Fruit fly (Drosophila melanogaster): ENCODE measurements around the gene Mtch.

Gene Mtch

DNA sequence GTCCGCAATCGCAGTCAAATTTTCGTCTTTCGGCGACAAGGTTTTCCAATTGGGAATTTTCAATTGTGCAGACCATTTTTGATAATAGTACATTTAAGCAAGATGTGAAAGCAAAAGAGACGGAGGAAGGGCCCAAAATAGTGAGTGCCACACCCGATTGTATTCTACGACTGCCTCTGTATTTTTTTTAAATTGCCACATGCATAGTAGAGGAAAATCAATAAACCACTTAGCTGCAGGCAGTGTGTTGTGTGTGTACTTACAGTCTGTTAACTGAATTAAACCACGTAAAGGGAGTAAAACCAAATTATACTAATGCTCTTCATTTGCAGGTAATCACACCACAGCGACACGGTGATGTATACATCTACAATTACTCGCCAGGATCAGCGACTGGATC is 12.7 kb upstream of the Mtch start:
- TF ChIP-seq fd96Ca (GFP tag; IDR thresholded peaks at IDR 0.05) (no peak), EcR (GFP tag; optimal IDR thresholded peaks at IDR 0.05) (no peak), CG13204 (GFP tag; optimal IDR thresholded peaks at IDR 0.05) (no peak), Pif1B (GFP tag; optimal IDR thresholded peaks at IDR 0.05) (no peak), CG14655 (GFP tag; optimal IDR thresholded peaks at IDR 0.05) (no peak), Pif1A (GFP tag; optimal IDR thresholded peaks at IDR 0.05) (no peak), CG9948 (tag; optimal IDR thresholded peaks at IDR 0.05) (no peak), Ets98B (GFP tag; IDR thresholded peaks at IDR 0.05) (no peak), CG32121 (GFP tag; IDR thresholded peaks at IDR 0.05) (no peak), rn (GFP tag; IDR thresholded peaks at IDR 0.05) (no peak), CG15710 (tag; optimal IDR thresholded peaks at IDR 0.05) (no peak), Snoo (tag; optimal IDR thresholded peaks at IDR 0.05) (no peak), gl (tag; optimal IDR thresholded peaks at IDR 0.05) (no peak), CG8159 (tag; optimal IDR thresholded peaks at IDR 0.05) (no peak), CG17806 (tag; optimal IDR thresholded peaks at IDR 0.05) (no peak), CG8301 (tag; optimal IDR thresholded peaks at IDR 0.05) (no peak), CG4496 (GFP tag; IDR thresholded peaks at IDR 0.05) (no peak)

DNA sequence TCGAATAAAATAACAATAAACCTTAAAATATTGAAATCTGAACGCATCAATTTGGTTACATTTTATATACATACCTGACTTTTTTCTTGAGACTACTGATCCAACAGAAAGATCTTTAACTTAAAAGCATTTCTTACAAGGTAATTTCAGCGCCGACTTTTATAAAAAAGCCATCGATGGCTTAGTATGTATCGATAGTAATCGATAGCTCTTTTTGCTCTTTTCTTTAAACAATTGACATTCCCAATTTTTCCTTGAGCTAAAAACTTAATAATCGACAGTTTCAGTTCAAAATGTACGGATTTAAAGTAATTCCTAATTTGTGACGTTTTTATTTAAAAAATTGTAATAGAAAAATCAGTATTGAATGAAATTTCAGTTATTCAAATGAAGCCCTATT is 9.9 kb upstream of the Mtch start:
- no peak for TF ChIP-seq EcR (GFP tag; optimal IDR thresholded peaks at IDR 0.05)
- TF ChIP-seq CG17806 (tag; optimal IDR thresholded peaks at IDR 0.05): no peak
- no peak for TF ChIP-seq CG4496 (GFP tag; IDR thresholded peaks at IDR 0.05)
- no peak for TF ChIP-seq gl (tag; optimal IDR thresholded peaks at IDR 0.05)
- no peak for TF ChIP-seq Ets98B (GFP tag; IDR thresholded peaks at IDR 0.05)
- no peak for TF ChIP-seq CG15710 (tag; optimal IDR thresholded peaks at IDR 0.05)
- no peak for TF ChIP-seq Pif1B (GFP tag; optimal IDR thresholded peaks at IDR 0.05)
- TF ChIP-seq Snoo (tag; optimal IDR thresholded peaks at IDR 0.05): no peak
- TF ChIP-seq CG34367 (tag; optimal IDR thresholded peaks at IDR 0.05): no peak
- TF ChIP-seq CG8301 (tag; optimal IDR thresholded peaks at IDR 0.05): no peak
- TF ChIP-seq CG8159 (tag; optimal IDR thresholded peaks at IDR 0.05): no peak
- no peak for TF ChIP-seq D1 (tag; optimal IDR thresholded peaks at IDR 0.05)
- TF ChIP-seq fd96Ca (GFP tag; IDR thresholded peaks at IDR 0.05): no peak
- TF ChIP-seq CG12605 (GFP tag; IDR thresholded peaks at IDR 0.05): no peak
- TF ChIP-seq Pif1A (GFP tag; optimal IDR thresholded peaks at IDR 0.05): no peak

DNA sequence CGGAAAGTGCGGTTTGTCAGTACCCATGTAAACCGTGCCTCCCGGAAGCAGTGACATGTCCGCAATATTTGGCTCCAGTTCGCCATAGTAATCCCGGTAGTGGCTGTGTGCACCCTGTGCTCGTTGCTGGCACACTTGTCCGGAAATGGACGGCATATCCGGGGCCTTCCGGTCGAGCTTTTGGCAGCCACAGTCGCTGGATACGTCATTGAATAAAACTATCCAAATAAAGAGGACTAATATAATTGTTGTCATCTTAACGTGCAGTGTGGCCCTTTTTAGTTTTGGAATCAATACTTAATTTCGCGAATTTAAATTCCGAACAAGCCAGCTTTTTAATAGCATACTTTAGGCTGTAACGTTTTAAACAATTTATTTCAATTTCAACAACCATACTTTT is 8.5 kb upstream of the Mtch start, which contains the start of gene CG7049:
Gene CG7049, minus strand, starts transcription at position 280 of the 400 bp plus-strand sequence.
- TF ChIP-seq CG34367 (tag; optimal IDR thresholded peaks at IDR 0.05): no peak
- no peak for TF ChIP-seq CG13204 (GFP tag; optimal IDR thresholded peaks at IDR 0.05)
- TF ChIP-seq D1 (tag; optimal IDR thresholded peaks at IDR 0.05): no peak
- no peak for TF ChIP-seq EcR (GFP tag; optimal IDR thresholded peaks at IDR 0.05)
- no peak for TF ChIP-seq Ets98B (GFP tag; IDR thresholded peaks at IDR 0.05)

DNA sequence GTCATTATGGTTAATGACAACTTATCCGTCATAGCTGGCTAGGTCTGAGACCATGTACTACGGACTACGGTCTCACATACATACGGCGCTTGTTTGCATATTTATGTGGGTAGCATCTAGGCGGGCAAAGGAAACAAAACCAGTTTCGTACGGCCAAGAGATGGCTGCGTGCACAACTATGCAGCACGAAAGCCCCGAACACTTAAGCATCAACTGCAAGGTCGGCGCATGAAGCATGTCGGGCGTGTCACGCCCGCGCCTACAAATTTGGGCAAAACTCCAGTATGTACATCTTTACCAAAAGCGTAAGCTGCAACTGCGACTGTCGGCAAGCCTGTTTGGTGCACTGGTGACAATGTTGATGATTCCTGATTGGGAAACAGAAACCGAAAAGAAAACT is 6.5 kb upstream of the Mtch start:
- no peak for TF ChIP-seq Pif1A (GFP tag; optimal IDR thresholded peaks at IDR 0.05)
- no peak for TF ChIP-seq CG12605 (GFP tag; IDR thresholded peaks at IDR 0.05)
- no peak for TF ChIP-seq CG13204 (GFP tag; optimal IDR thresholded peaks at IDR 0.05)
- TF ChIP-seq CG9948 (tag; optimal IDR thresholded peaks at IDR 0.05): no peak
- no peak for TF ChIP-seq CG17806 (tag; optimal IDR thresholded peaks at IDR 0.05)
- no peak for TF ChIP-seq CG8301 (tag; optimal IDR thresholded peaks at IDR 0.05)
- TF ChIP-seq CG15710 (tag; optimal IDR thresholded peaks at IDR 0.05): no peak
- no peak for TF ChIP-seq Snoo (tag; optimal IDR thresholded peaks at IDR 0.05)
- TF ChIP-seq EcR (GFP tag; optimal IDR thresholded peaks at IDR 0.05): no peak
- TF ChIP-seq Ets98B (GFP tag; IDR thresholded peaks at IDR 0.05): no peak
- no peak for TF ChIP-seq CG32121 (GFP tag; IDR thresholded peaks at IDR 0.05)

DNA sequence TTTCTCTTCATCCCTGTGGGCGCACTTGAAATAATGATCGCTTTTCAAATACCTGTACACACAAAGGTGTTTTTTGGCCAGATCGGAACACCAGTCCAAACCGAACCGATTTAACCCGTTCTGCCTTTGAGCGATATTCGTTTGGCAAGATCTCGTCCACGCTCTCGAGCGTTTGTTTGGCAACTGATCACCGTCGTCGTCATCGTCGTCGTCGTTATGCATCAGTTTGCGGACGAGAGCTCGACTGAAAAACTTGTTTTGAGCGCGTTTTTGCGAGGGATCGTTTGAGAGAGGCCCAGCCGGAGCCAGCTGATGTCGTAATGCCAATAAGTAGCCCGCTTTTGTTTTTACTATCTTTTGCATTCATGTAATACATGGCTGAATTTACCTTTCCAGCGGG is 6.0 kb upstream of the Mtch start:
- TF ChIP-seq CG17806 (tag; optimal IDR thresholded peaks at IDR 0.05) (peak; percentile 0), Ets98B (GFP tag; IDR thresholded peaks at IDR 0.05) (no peak; the same call in 1 of the 2 replicates), EcR (GFP tag; optimal IDR thresholded peaks at IDR 0.05) (peak; percentile 14)

DNA sequence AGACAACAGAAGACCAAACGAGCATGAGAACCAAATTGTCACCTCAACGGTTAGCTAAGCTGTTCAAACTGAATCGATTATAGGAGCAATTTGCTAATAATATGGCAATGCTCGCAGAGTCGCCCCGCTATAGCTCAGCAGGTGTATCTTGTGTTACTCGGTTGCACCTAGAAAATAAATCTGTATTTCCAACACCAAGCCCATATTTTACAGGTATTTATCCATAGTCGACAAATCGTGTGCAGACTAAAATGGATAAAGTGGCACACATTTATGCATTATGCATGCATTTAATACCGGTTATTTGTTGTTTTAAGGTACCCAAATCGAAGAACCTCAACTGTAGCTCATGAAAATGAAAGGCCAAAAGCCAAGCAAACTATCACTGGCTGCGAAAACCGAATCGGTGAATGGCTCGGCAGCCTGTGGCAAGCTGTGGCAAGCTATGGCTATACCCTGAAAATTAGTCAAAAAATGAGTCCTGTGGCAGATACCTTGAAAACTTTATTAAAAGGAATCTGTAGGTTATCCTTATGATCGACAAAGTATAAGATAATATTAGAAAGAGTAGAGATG is 5.4 kb upstream of the Mtch start, which contains the start of gene Vdup1:
Gene Vdup1, minus strand, starts transcription at position 51 of the 576 bp plus-strand sequence.
- TF ChIP-seq Pif1B (GFP tag; optimal IDR thresholded peaks at IDR 0.05): no peak
- no peak for TF ChIP-seq rn (GFP tag; IDR thresholded peaks at IDR 0.05)
- no peak for TF ChIP-seq CG9948 (tag; optimal IDR thresholded peaks at IDR 0.05)
- TF ChIP-seq CG8159 (tag; optimal IDR thresholded peaks at IDR 0.05): no peak
- TF ChIP-seq gl (tag; optimal IDR thresholded peaks at IDR 0.05): no peak
- TF ChIP-seq CG15710 (tag; optimal IDR thresholded peaks at IDR 0.05): no peak
- no peak for TF ChIP-seq Pif1A (GFP tag; optimal IDR thresholded peaks at IDR 0.05)

DNA sequence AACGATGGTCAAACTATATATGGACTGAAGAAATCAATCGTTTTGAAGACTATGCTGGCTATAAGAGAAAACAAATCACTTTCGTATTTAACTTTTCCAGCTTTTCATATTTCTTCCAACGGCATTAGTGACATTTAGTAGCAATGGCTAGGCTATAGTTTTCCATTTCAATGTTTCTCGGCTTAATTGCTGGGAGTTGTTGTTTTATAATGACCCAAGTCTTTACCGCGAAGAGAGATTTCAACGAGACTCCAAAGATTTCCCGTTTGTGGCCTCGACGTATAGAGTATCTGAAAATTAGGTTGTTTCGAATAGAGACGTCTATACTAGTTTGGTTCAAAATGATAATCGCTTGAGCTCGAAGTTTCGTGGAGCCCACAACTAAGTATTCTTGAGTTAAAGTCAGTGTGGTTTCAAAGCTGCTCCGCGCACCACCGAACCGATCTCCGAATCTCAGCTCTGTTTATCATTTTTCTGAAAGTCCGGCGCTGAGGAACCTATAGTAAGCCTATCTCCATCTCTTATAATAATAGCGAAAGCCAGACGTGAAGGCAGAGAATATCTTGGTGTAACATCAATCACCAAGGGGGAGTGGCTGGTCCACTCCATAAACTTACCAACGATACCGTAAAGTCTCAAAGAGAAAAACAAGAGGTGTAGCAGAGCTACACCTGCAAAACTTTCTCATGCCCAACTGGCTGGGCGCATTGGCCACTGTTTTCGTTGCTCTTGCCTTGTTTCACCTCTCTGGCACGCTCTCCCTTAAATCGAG is 4.8 kb upstream of the Mtch start, which contains the start of gene CG13875:
Gene CG13875, plus strand, starts transcription at position 434 of the 772 bp plus-strand sequence.
- peak; percentile 39 for TF ChIP-seq EcR (GFP tag; optimal IDR thresholded peaks at IDR 0.05)
- TF ChIP-seq CG8159 (tag; optimal IDR thresholded peaks at IDR 0.05): peak; percentile 23
- TF ChIP-seq Pif1A (GFP tag; optimal IDR thresholded peaks at IDR 0.05): no peak

All from whole organism, pupa.